Fruit fly (Drosophila melanogaster): ENCODE measurements around the gene CG15864.
A peak's percentile ranks its signal among the peaks of the same experiment; 100 is the strongest.

Gene CG15864

DNA sequence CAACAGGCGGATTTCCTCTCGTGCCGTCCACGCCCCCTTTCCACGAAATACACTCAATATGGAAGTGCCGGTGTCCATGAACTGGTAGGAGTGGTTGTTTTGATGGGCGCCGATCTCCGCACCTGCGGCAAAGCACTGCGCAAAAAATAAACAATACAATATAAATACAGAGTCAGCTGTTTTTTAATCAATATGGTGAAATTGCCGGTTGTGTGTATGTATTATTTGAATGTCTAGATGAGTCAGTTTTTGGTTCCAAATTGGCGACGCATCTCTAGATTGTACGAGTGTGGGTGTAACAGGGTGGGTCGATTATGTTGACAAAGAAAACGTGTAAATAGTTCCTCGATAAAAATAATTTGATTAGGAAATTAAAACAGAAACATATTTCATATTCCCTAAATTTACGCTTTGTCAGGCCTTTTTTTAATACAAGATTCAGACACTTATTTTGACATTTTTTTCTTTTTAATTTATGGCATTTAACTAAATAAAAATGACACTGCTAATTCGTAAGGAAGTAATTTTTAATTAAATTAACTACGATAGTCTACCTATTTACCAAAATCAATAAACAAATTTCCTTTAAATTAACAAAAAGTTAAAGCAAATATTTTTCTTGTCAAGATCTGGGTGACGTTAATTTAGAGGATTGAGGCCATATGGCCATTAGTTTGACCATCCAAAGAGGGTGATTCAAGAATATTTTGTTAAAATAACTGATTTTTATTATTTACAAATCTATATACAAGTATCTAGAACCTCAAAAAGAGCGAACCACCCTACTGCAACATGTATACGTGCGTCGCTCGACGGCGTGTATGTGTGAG, 8.6 kb upstream of the CG15864 start (continued):
- TF ChIP-seq Ets97D (GFP tag; optimal IDR thresholded peaks at IDR 0.05) (no peak), lov (optimal IDR thresholded peaks at IDR 0.05) (no peak), lov (GFP tag; IDR thresholded peaks at IDR 0.05) (0 out of 3 replicates have a peak, but pooled peaks have one; percentile 33), Eip74EF (GFP tag; optimal IDR thresholded peaks at IDR 0.05) (peak in 1 of 2 experiments; percentile 96), CG16813 (GFP tag; IDR thresholded peaks at IDR 0.05; ENCODE audit: partially characterized antibody) (no peak), tio (GFP tag; optimal IDR thresholded peaks at IDR 0.05) (peak; percentile 96), Mes4 (GFP tag; optimal IDR thresholded peaks at IDR 0.05) (peak; percentile 51), sisA (GFP tag; IDR thresholded peaks at IDR 0.05) (peak; percentile 32), jigr1 (GFP tag; IDR thresholded peaks at IDR 0.05) (no peak), E2f1 (GFP tag; IDR thresholded peaks at IDR 0.05) (peak; percentile 64; the same call in 1 of the 2 replicates), Rfx (GFP tag; IDR thresholded peaks at IDR 0.05) (peak; percentile 79), Awh (GFP tag; IDR thresholded peaks at IDR 0.05) (peak; percentile 48), CG7928 (GFP tag; optimal IDR thresholded peaks at IDR 0.05) (peak; percentile 72), MESR4 (GFP tag; optimal IDR thresholded peaks at IDR 0.05) (no peak), CG4404 (GFP tag; IDR thresholded peaks at IDR 0.05) (peak; percentile 56), CG14860 (GFP tag; IDR thresholded peaks at IDR 0.05; ENCODE audit: partially characterized antibody) (no peak), crc (GFP tag; optimal IDR thresholded peaks at IDR 0.05) (peak; percentile 78), nom (GFP tag; optimal IDR thresholded peaks at IDR 0.05) (peak; percentile 79), crp (GFP tag; optimal IDR thresholded peaks at IDR 0.05) (peak in 1 of 2 experiments; percentile 79), chn (GFP tag; optimal IDR thresholded peaks at IDR 0.05) (peak; percentile 63), CG2678 (tag; optimal IDR thresholded peaks at IDR 0.05) (peak; percentile 97), hb (GFP tag; IDR thresholded peaks at IDR 0.05; ENCODE audit: partially characterized antibody) (no peak), ato (GFP tag; IDR thresholded peaks at IDR 0.05; ENCODE audit: partially characterized antibody) (no peak), sd (tag; optimal IDR thresholded peaks at IDR 0.05) (peak; percentile 63), CG11560 (tag; IDR thresholded peaks at IDR 0.05) (peak; percentile 62; the same call in 1 of the 3 replicates), CG8765 (GFP tag; IDR thresholded peaks at IDR 0.05) (peak; percentile 49; the same call in 1 of the 2 replicates), Ptx1 (GFP tag; IDR thresholded peaks at IDR 0.05) (peak; percentile 75), grn (GFP tag; optimal IDR thresholded peaks at IDR 0.05) (peak; percentile 6), exex (tag; optimal IDR thresholded peaks at IDR 0.05) (peak; percentile 69), disco-r (GFP tag; optimal IDR thresholded peaks at IDR 0.05) (peak; percentile 81), ttk (GFP tag; IDR thresholded peaks at IDR 0.05) (peak; percentile 51), CG8089 (GFP tag; optimal IDR thresholded peaks at IDR 0.05) (peak; percentile 52), en (GFP tag; optimal IDR thresholded peaks at IDR 0.05) (peak; percentile 41), CG31224 (GFP tag; IDR thresholded peaks at IDR 0.05) (peak; percentile 66), CG17568 (GFP tag; optimal IDR thresholded peaks at IDR 0.05) (peak; percentile 99), croc (GFP tag; conservative IDR thresholded peaks at IDR 0.05) (peak; percentile 57), CG12769 (tag; optimal IDR thresholded peaks at IDR 0.05) (peak; percentile 63), cato (GFP tag; optimal IDR thresholded peaks at IDR 0.05; ENCODE audit: borderline replicate concordance) (peak; percentile 75), CG33213 (GFP tag; optimal IDR thresholded peaks at IDR 0.05) (no peak), C15 (GFP tag; IDR thresholded peaks at IDR 0.05) (no peak), gfzf (GFP tag; optimal IDR thresholded peaks at IDR 0.05) (no peak), CG9727 (GFP tag; optimal IDR thresholded peaks at IDR 0.05) (peak; percentile 96), Taf1 (GFP tag; IDR thresholded peaks at IDR 0.05) (peak; percentile 62; the same call in 1 of the 2 replicates), Atf6 (GFP tag; IDR thresholded peaks at IDR 0.05) (peak; percentile 82), Deaf1 (tag; optimal IDR thresholded peaks at IDR 0.05) (peak; percentile 73), pnt (GFP tag; optimal IDR thresholded peaks at IDR 0.05) (peak; percentile 59), D19A (tag; optimal IDR thresholded peaks at IDR 0.05) (peak; percentile 88), CG1529 (GFP tag; optimal IDR thresholded peaks at IDR 0.05) (peak; percentile 89)
